Worm (Caenorhabditis elegans): ENCODE measurements around the gene nspg-1.
A peak's percentile ranks its signal among the peaks of the same experiment; 100 is the strongest.

DNA sequence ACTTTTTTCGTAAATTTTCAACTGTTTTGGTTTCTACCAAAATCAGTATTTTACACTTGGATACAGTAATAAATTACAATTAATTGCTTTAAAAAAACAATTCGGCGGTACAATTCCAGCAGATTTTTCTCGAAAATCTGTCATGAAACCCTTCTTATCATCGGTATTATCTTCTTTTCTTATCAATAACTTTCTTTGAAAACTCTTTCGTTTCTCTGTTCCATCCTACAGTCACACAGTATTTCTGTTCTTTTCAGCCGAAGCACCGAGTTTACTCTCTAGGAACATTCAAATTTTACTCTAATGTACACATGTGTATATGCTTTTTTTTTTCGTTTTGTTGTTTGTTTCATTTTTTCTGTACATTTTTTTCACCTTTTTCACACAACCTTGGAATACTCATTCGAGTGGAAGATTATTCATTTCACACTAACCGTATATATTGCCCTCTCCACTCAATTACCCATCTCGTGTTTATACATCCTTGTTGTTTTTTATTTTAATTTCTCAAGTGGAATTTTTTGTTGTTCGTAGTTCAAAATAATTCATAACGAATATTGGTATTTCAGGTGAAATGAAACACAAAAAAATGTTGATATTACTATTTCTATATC, 41.8 kb upstream of the nspg-1 start, which contains the start of gene nid-1:
- TF ChIP-seq him-1 (tag; optimal IDR thresholded peaks at IDR 0.05), result no peak
- peak; percentile 40 for TF ChIP-seq W03F9.2 (tag; optimal IDR thresholded peaks at IDR 0.05)
- TF ChIP-seq dao-5 (tag; optimal IDR thresholded peaks at IDR 0.05), result no peak

Measured in whole organism, L4/young adult.